Worm (Caenorhabditis elegans) whole organism, L4 larva: ENCODE results near the gene Y51A2D.21.

Source experiments
- F10B5.3 ChIP-seq: sonication (generic microtip); optimal IDR thresholded peaks from 2 replicates; lab custom pipeline; 2016; ENCODE audit warnings: mild to moderate bottlenecking, missing genetic modification characterization, missing compliant biosample characterization
- F26F4.8 ChIP-seq: fragments of 200-800 bp; sonication (Bioruptor generic); conservative IDR thresholded peaks from 2 replicates; pipeline ENCODE4 v1.3.6; 2022; ENCODE audit warnings: missing genetic modification characterization, missing compliant biosample characterization
- F37D6.2 ChIP-seq: sonication (generic microtip); optimal IDR thresholded peaks from 2 replicates; lab custom pipeline; 2016; ENCODE audit warnings: mild to moderate bottlenecking, missing genetic modification characterization, missing compliant biosample characterization
- F49E8.2 ChIP-seq: sonication (generic microtip); optimal IDR thresholded peaks from 2 replicates; lab custom pipeline; 2016; ENCODE audit warnings: missing compliant biosample characterization, mild to moderate bottlenecking, missing genetic modification characterization, borderline replicate concordance
- R02D3.7 ChIP-seq: fragments of 150-350 bp; sonication (generic microtip); optimal IDR thresholded peaks from 3 replicates; lab custom pipeline; 2014; ENCODE audit warnings: missing biosample characterization, missing genetic modification characterization
- T20F7.1 ChIP-seq: fragments of 200-800 bp; sonication (Bioruptor generic); optimal IDR thresholded peaks from 2 replicates; lab custom pipeline; 2018; ENCODE audit warnings: mild to moderate bottlenecking, missing genetic modification characterization, missing compliant biosample characterization
- T26A8.4 ChIP-seq: fragments of 200-800 bp; sonication (Bioruptor generic); IDR thresholded peaks from 2 replicates; pipeline ENCODE4 v1.3.6; 2022; ENCODE audit warnings: missing genetic modification characterization, missing compliant biosample characterization
- Y5F2A.4 ChIP-seq: fragments of 200-800 bp; sonication (Bioruptor generic); optimal IDR thresholded peaks from 2 replicates; lab custom pipeline; 2018; ENCODE audit warnings: mild to moderate bottlenecking, missing genetic modification characterization, missing compliant biosample characterization
- Y75B8A.6 ChIP-seq: fragments of 200-800 bp; sonication (Bioruptor generic); IDR thresholded peaks from 2 replicates; pipeline ENCODE4 v1.3.6; 2022; ENCODE audit warnings: missing genetic modification reagents, missing genetic modification characterization, missing compliant biosample characterization
- aha-1 ChIP-seq: fragments of 150-350 bp; peaks from one replicate; lab custom pipeline; 2014; ENCODE audit warnings: missing biosample characterization, missing genetic modification characterization
- ama-1 ChIP-seq: fragments of 150-350 bp; optimal IDR thresholded peaks from 2 replicates; lab custom pipeline; 2014; ENCODE audit warnings: inconsistent platforms, mixed read lengths
- arid-1 ChIP-seq: fragments of 200-800 bp; sonication (Bioruptor generic); conservative IDR thresholded peaks from 2 replicates; pipeline ENCODE4 v1.3.6; 2022; ENCODE audit warnings: missing genetic modification reagents, missing genetic modification characterization, missing compliant biosample characterization
- ceh-20 ChIP-seq: fragments of 200-800 bp; sonication (Bioruptor generic); IDR thresholded peaks from 2 replicates; pipeline ENCODE4 v1.3.6; 2022; ENCODE audit warnings: missing genetic modification reagents, missing genetic modification characterization, missing compliant biosample characterization
- ctbp-1 ChIP-seq: fragments of 200-800 bp; sonication (Bioruptor generic); IDR thresholded peaks from 2 replicates; pipeline ENCODE4 v1.3.6; 2022; ENCODE audit warnings: missing genetic modification reagents, missing genetic modification characterization, missing compliant biosample characterization
- dmd-8 ChIP-seq: fragments of 200-800 bp; sonication (Bioruptor generic); IDR thresholded peaks from 2 replicates; pipeline ENCODE4 v1.3.6; 2022; ENCODE audit warnings: missing genetic modification characterization, missing compliant biosample characterization
- egl-43 ChIP-seq: fragments of 200-800 bp; sonication (Bioruptor generic); IDR thresholded peaks from 2 replicates; pipeline ENCODE4 v1.3.6; 2022; ENCODE audit warnings: missing genetic modification reagents, missing genetic modification characterization, missing compliant biosample characterization
- hlh-30 ChIP-seq: sonication (generic microtip); optimal IDR thresholded peaks from 2 replicates; lab custom pipeline; 2017; ENCODE audit warnings: antibody characterized with exemption, mild to moderate bottlenecking, missing genetic modification characterization, missing compliant biosample characterization; ENCODE audit not compliant: insufficient read depth
- hmg-1.1 ChIP-seq: fragments of 200-800 bp; sonication (Bioruptor generic); IDR thresholded peaks from 2 replicates; pipeline ENCODE4 v1.3.6; 2022; ENCODE audit warnings: missing genetic modification reagents, missing genetic modification characterization, missing compliant biosample characterization
- jun-1 ChIP-seq: fragments of 150-350 bp; optimal IDR thresholded peaks from 2 replicates; lab custom pipeline; 2014; ENCODE audit warnings: missing biosample characterization, missing genetic modification reagents, missing genetic modification characterization
- lin-15B ChIP-seq: fragments of 150-350 bp; sonication (generic microtip); optimal IDR thresholded peaks from 3 replicates; lab custom pipeline; 2014; ENCODE audit warnings: missing biosample characterization, missing genetic modification characterization
- lin-29 ChIP-seq: fragments of 200-800 bp; sonication (Bioruptor generic); IDR thresholded peaks from 2 replicates; pipeline ENCODE4 v1.3.6; 2022; ENCODE audit warnings: missing genetic modification reagents, missing genetic modification characterization, missing compliant biosample characterization
- lin-39 ChIP-seq: fragments of 150-350 bp; optimal IDR thresholded peaks from 2 replicates; lab custom pipeline; 2014; ENCODE audit warnings: missing biosample characterization, missing genetic modification reagents, missing genetic modification characterization
- lsy-2 ChIP-seq, 2 experiments: fragments of 150-350 bp in 1 of 2; sonication (generic microtip) in 1 of 2; optimal IDR thresholded peaks; 2 replicates each; lab custom pipeline; 2014 to 2017; ENCODE audit warnings: missing biosample characterization in 2 of 2, missing genetic modification characterization in 2 of 2
- madf-9 ChIP-seq: fragments of 200-800 bp; sonication (Bioruptor generic); conservative IDR thresholded peaks from 2 replicates; pipeline ENCODE4 v1.3.6; 2022; ENCODE audit warnings: missing genetic modification reagents, missing genetic modification characterization, missing compliant biosample characterization
- mdl-1 ChIP-seq, 2 experiments: fragments of 150-350 bp in 1 of 2; sonication (generic microtip) in 1 of 2; optimal IDR thresholded peaks; 2 replicates each; lab custom pipeline; 2014 to 2017; ENCODE audit warnings: missing biosample characterization in 2 of 2, missing genetic modification characterization in 2 of 2
- mdt-29 ChIP-seq: fragments of 200-800 bp; sonication (Bioruptor generic); IDR thresholded peaks from 2 replicates; pipeline ENCODE4 v1.3.6; 2022; ENCODE audit warnings: missing genetic modification reagents, missing genetic modification characterization, missing compliant biosample characterization
- mxl-2 ChIP-seq: fragments of 200-800 bp; sonication (Bioruptor generic); conservative IDR thresholded peaks from 2 replicates; pipeline ENCODE4 v1.3.6; 2022; ENCODE audit warnings: missing genetic modification reagents, missing genetic modification characterization, missing compliant biosample characterization
- mxl-3 ChIP-seq: fragments of 200-800 bp; sonication (Bioruptor generic); optimal IDR thresholded peaks from 2 replicates; lab custom pipeline; 2018; ENCODE audit warnings: mild to moderate bottlenecking, missing genetic modification characterization, missing compliant biosample characterization
- nhr-102 ChIP-seq: sonication (generic microtip); optimal IDR thresholded peaks from 2 replicates; lab custom pipeline; 2016; ENCODE audit warnings: mild to moderate bottlenecking, missing genetic modification characterization, moderate library complexity, missing compliant biosample characterization
- nhr-11 ChIP-seq: fragments of 150-350 bp; optimal IDR thresholded peaks from 2 replicates; lab custom pipeline; 2014; ENCODE audit warnings: missing biosample characterization, missing genetic modification characterization
- nhr-111 ChIP-seq: fragments of 200-800 bp; sonication (Bioruptor generic); optimal IDR thresholded peaks from 2 replicates; lab custom pipeline; 2018; ENCODE audit warnings: mild to moderate bottlenecking, missing genetic modification characterization, missing compliant biosample characterization
- nhr-237 ChIP-seq: sonication (generic microtip); optimal IDR thresholded peaks from 2 replicates; lab custom pipeline; 2017; ENCODE audit warnings: missing biosample characterization, missing genetic modification characterization
- nhr-28 ChIP-seq: fragments of 150-350 bp; optimal IDR thresholded peaks from 2 replicates; lab custom pipeline; 2014; ENCODE audit warnings: missing biosample characterization, missing genetic modification characterization
- nhr-41 ChIP-seq: fragments of 200-800 bp; sonication (Bioruptor generic); IDR thresholded peaks from 2 replicates; pipeline ENCODE4 v1.3.6; 2022; ENCODE audit warnings: missing genetic modification reagents, missing genetic modification characterization, missing compliant biosample characterization
- nhr-42 ChIP-seq: fragments of 200-800 bp; sonication (Bioruptor generic); IDR thresholded peaks from 2 replicates; pipeline ENCODE4 v1.3.6; 2022; ENCODE audit warnings: missing genetic modification characterization, missing compliant biosample characterization
- nhr-6 ChIP-seq: fragments of 150-350 bp; optimal IDR thresholded peaks from 2 replicates; lab custom pipeline; 2014; ENCODE audit warnings: missing biosample characterization, missing genetic modification characterization
- nhr-77 ChIP-seq: fragments of 150-350 bp; optimal IDR thresholded peaks from 2 replicates; lab custom pipeline; 2014; ENCODE audit warnings: missing biosample characterization, missing genetic modification characterization
- pha-4 ChIP-seq, 2 experiments: fragments of 150-350 bp in 1 of 2; fragments of 200-800 bp in 1 of 2; sonication (Bioruptor generic) in 1 of 2; IDR thresholded peaks in 1 of 2; optimal IDR thresholded peaks in 1 of 2; 2 replicates each; pipeline versions ENCODE4 v1.3.6 to Lab custom; 2014 to 2022; ENCODE audit warnings: missing genetic modification characterization in 2 of 2, missing genetic modification reagents in 2 of 2, missing biosample characterization in 1 of 2, missing compliant biosample characterization in 1 of 2
- pqm-1 ChIP-seq: sonication (generic microtip); optimal IDR thresholded peaks from 2 replicates; lab custom pipeline; 2017; ENCODE audit warnings: missing biosample characterization, missing genetic modification characterization
- rbr-2 ChIP-seq: sonication (generic microtip); optimal IDR thresholded peaks from 2 replicates; lab custom pipeline; 2016; ENCODE audit warnings: missing genotype, missing genetic modification characterization, missing compliant biosample characterization
- saeg-2 ChIP-seq: fragments of 200-800 bp; sonication (Bioruptor generic); IDR thresholded peaks from 2 replicates; pipeline ENCODE4 v1.3.6; 2022; ENCODE audit warnings: missing genetic modification reagents, missing genetic modification characterization, missing compliant biosample characterization
- skn-1 ChIP-seq: fragments of 150-350 bp; optimal IDR thresholded peaks from 2 replicates; lab custom pipeline; 2014; ENCODE audit warnings: missing biosample characterization, missing genetic modification characterization
- snpc-1.2 ChIP-seq: fragments of 200-800 bp; sonication (Bioruptor generic); IDR thresholded peaks from 2 replicates; pipeline ENCODE4 v1.3.6; 2022; ENCODE audit warnings: missing genetic modification reagents, missing genetic modification characterization, missing compliant biosample characterization
- snpc-4 ChIP-seq: fragments of 150-350 bp; optimal IDR thresholded peaks from 2 replicates; lab custom pipeline; 2014; ENCODE audit warnings: missing biosample characterization, missing genetic modification characterization
- spr-1 ChIP-seq: sonication (generic microtip); optimal IDR thresholded peaks from 2 replicates; lab custom pipeline; 2016; ENCODE audit warnings: mild to moderate bottlenecking, missing genetic modification characterization, missing compliant biosample characterization
- tra-1 ChIP-seq: fragments of 200-800 bp; sonication (Bioruptor generic); IDR thresholded peaks from 2 replicates; pipeline ENCODE4 v1.3.6; 2022; ENCODE audit warnings: missing genetic modification reagents, missing genetic modification characterization, missing compliant biosample characterization
- unc-130 ChIP-seq: sonication (generic microtip); optimal IDR thresholded peaks from 2 replicates; lab custom pipeline; 2016; ENCODE audit warnings: missing genetic modification reagents, missing genetic modification characterization, missing compliant biosample characterization
- unc-39 ChIP-seq: sonication (generic microtip); optimal IDR thresholded peaks from 2 replicates; lab custom pipeline; 2017; ENCODE audit warnings: missing biosample characterization, missing genetic modification characterization
- vab-7 ChIP-seq: fragments of 200-800 bp; sonication (Bioruptor generic); IDR thresholded peaks from 2 replicates; pipeline ENCODE4 v1.3.6; 2022; ENCODE audit warnings: missing genetic modification reagents, missing genetic modification characterization, missing compliant biosample characterization
- zfp-3 ChIP-seq: fragments of 200-800 bp; sonication (Bioruptor generic); conservative IDR thresholded peaks from 2 replicates; pipeline ENCODE4 v1.3.6; 2022; ENCODE audit warnings: missing genetic modification reagents, missing genetic modification characterization, missing compliant biosample characterization
- ztf-11 ChIP-seq: fragments of 150-350 bp; optimal IDR thresholded peaks from 2 replicates; lab custom pipeline; 2014; ENCODE audit warnings: missing biosample characterization, missing genetic modification characterization
- ztf-7 ChIP-seq: fragments of 150-350 bp; optimal IDR thresholded peaks from 2 replicates; lab custom pipeline; 2014; ENCODE audit warnings: missing biosample characterization, missing genetic modification characterization

Gene Y51A2D.21

DNA sequence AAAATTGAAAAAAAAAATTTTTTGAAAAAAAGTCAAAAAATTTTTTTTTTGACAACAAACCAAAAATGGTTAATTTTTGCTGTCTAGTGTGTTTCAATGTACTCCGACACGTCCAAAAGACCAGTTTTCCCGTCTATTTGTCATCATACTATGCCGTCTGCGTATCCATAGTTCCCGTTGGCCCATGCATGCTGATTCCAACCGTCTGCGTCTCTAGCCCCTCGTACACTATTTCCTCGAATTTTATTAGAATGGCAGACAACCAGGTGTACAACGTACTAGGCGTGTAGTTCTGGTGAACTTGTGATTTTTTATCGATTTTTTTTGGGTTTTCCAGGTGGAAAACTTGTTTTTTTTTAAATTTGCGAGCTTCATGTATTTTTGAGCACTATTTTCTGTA lies 42.9 kb downstream of the Y51A2D.21 start (continued):
- TF ChIP-seq snpc-4 (tag; lab: Kevin White, UChicago) (no peak), nhr-102 (tag; lab: Kevin White, UChicago) (peak; percentile 15), saeg-2 (GFP tag; lab: Robert Waterston, UW) (no peak), nhr-77 (tag; lab: Kevin White, UChicago) (peak; percentile 63), skn-1 (tag; lab: Kevin White, UChicago) (no peak), egl-43 (GFP tag; lab: Robert Waterston, UW) (no peak), ama-1 (lab: Kevin White, UChicago) (no peak), hmg-1.1 (GFP tag; lab: Robert Waterston, UW) (peak; percentile 68; the same call in 1 of the 2 replicates), spr-1 (tag; lab: Kevin White, UChicago) (no peak), lsy-2 (tag; optimal IDR thresholded peaks at IDR 0.05; lab: Kevin White, UChicago) (peak in 1 of 2 experiments; percentile 60), Y5F2A.4 (no peak), rbr-2 (tag; lab: Kevin White, UChicago) (peak; percentile 40), nhr-6 (tag; lab: Kevin White, UChicago) (peak; percentile 66), mdl-1 (tag; optimal IDR thresholded peaks at IDR 0.05; lab: Kevin White, UChicago) (peak; percentile 59 to 82), nhr-237 (tag; lab: Kevin White, UChicago) (no peak), aha-1 (tag; lab: Kevin White, UChicago) (no peak), nhr-111 (no peak), dmd-8 (GFP tag; lab: Robert Waterston, UW) (no peak), ztf-7 (tag; lab: Kevin White, UChicago) (no peak), madf-9 (GFP tag; lab: Robert Waterston, UW) (no peak), mxl-3 (GFP tag; lab: Kevin White, UChicago) (peak; percentile 79), T26A8.4 (GFP tag; lab: Robert Waterston, UW) (peak; percentile 52; the same call in 1 of the 2 replicates), jun-1 (tag; lab: Kevin White, UChicago) (peak; percentile 10), mdt-29 (GFP tag; lab: Robert Waterston, UW) (no peak), unc-130 (no peak), ztf-11 (tag; lab: Kevin White, UChicago) (no peak), nhr-42 (no peak), R02D3.7 (no peak), zfp-3 (GFP tag; lab: Robert Waterston, UW) (no peak), lin-39 (no peak), lin-15B (tag; lab: Kevin White, UChicago) (no peak), pha-4 (GFP tag; IDR thresholded peaks at IDR 0.05; lab: Robert Waterston, UW) (peak; percentile 60), pha-4 (tag; optimal IDR thresholded peaks at IDR 0.05; lab: Kevin White, UChicago) (no peak), T20F7.1 (GFP tag; lab: Kevin White, UChicago) (no peak), ceh-20 (GFP tag; lab: Robert Waterston, UW) (peak; percentile 53; the same call in 1 of the 2 replicates), unc-39 (no peak), nhr-28 (peak; percentile 84), pqm-1 (tag; lab: Kevin White, UChicago) (peak; percentile 43), vab-7 (GFP tag; lab: Robert Waterston, UW) (no peak), snpc-1.2 (no peak), ctbp-1 (GFP tag; lab: Robert Waterston, UW) (no peak), hlh-30 (peak; percentile 90), nhr-11 (tag; lab: Kevin White, UChicago) (peak; percentile 50), mxl-2 (GFP tag; lab: Robert Waterston, UW) (no peak), arid-1 (GFP tag; lab: Robert Waterston, UW) (no peak), tra-1 (GFP tag; lab: Robert Waterston, UW) (no peak), F10B5.3 (no peak), F26F4.8 (GFP tag; lab: Robert Waterston, UW) (no peak), Y75B8A.6 (GFP tag; lab: Robert Waterston, UW) (no peak), nhr-41 (GFP tag; lab: Robert Waterston, UW) (no peak), F37D6.2 (tag; lab: Kevin White, UChicago) (no peak), F49E8.2 (tag; lab: Kevin White, UChicago) (no peak), lin-29 (GFP tag; lab: Robert Waterston, UW) (no peak)
